Worm (Caenorhabditis elegans): ENCODE data around the gene C33F10.12.

The C33F10.12 gene

ce11 chrII:4855489-4855888 is 17.9 kb upstream of the C33F10.12 start:
- TF ChIP-seq lsy-2 (tag; optimal IDR thresholded peaks at IDR 0.05) (peak; percentile 2 to 24), sma-9 (GFP tag; optimal IDR thresholded peaks at IDR 0.05) (peak; percentile 49), sma-9 (tag; optimal IDR thresholded peaks at IDR 0.05) (no peak), egl-27 (tag; optimal IDR thresholded peaks at IDR 0.05) (no peak), lin-39 (tag; optimal IDR thresholded peaks at IDR 0.05) (no peak), C34F6.9 (tag; optimal IDR thresholded peaks at IDR 0.05) (peak; percentile 15), lin-13 (GFP tag; optimal IDR thresholded peaks at IDR 0.05) (no peak), nhr-23 (tag; optimal IDR thresholded peaks at IDR 0.05) (no peak), nhr-129 (tag; optimal IDR thresholded peaks at IDR 0.05) (no peak)

- peak; percentile 39 for TF ChIP-seq C34F6.9 (tag; optimal IDR thresholded peaks at IDR 0.05)
- no peak for TF ChIP-seq ztf-11 (tag; optimal IDR thresholded peaks at IDR 0.05)
- TF ChIP-seq sem-4 (tag; optimal IDR thresholded peaks at IDR 0.05): no peak
- TF ChIP-seq unc-55 (GFP tag; optimal IDR thresholded peaks at IDR 0.05): peak; percentile 35
- no peak for TF ChIP-seq F13H6.1 (tag; optimal IDR thresholded peaks at IDR 0.05)
- TF ChIP-seq nhr-21 (tag; optimal IDR thresholded peaks at IDR 0.05): no peak
- no peak for TF ChIP-seq lsy-2 (tag; optimal IDR thresholded peaks at IDR 0.05)
Measured at ce11 chrII:4854761-4855160, 17.2 kb upstream of the C33F10.12 start.

ce11 chrII:4851594-4852106 is 14.1 kb upstream of the C33F10.12 start, which contains the start of gene dnj-9:
Gene dnj-9, plus strand, starts transcription at chrII:4852056.
- peak; percentile 93 for TF ChIP-seq mab-5 (tag; optimal IDR thresholded peaks at IDR 0.05)
- TF ChIP-seq nhr-12 (tag; optimal IDR thresholded peaks at IDR 0.05): peak; percentile 60
- TF ChIP-seq unc-55 (GFP tag; optimal IDR thresholded peaks at IDR 0.05): peak; percentile 98
- TF ChIP-seq nhr-21 (tag; optimal IDR thresholded peaks at IDR 0.05): peak; percentile 93
- TF ChIP-seq ztf-4 (tag; optimal IDR thresholded peaks at IDR 0.05): peak; percentile 91
- peak; percentile 78 for TF ChIP-seq R02D3.7 (tag; optimal IDR thresholded peaks at IDR 0.05)
- TF ChIP-seq mdl-1 (tag; optimal IDR thresholded peaks at IDR 0.05): peak in 1 of 2 experiments; percentile 62
- peak; percentile 63 for TF ChIP-seq dmd-4 (tag; optimal IDR thresholded peaks at IDR 0.05)
- TF ChIP-seq skn-1 (tag; optimal IDR thresholded peaks at IDR 0.05): peak; percentile 58
- no peak for TF ChIP-seq nhr-23 (tag; optimal IDR thresholded peaks at IDR 0.05)
- peak; percentile 87 for TF ChIP-seq nhr-129 (tag; optimal IDR thresholded peaks at IDR 0.05)
- peak; percentile 98 for TF ChIP-seq sma-9 (GFP tag; optimal IDR thresholded peaks at IDR 0.05)
- no peak for TF ChIP-seq sma-9 (tag; optimal IDR thresholded peaks at IDR 0.05)
- TF ChIP-seq elt-1 (tag; optimal IDR thresholded peaks at IDR 0.05): no peak
- no peak for TF ChIP-seq peb-1 (tag; optimal IDR thresholded peaks at IDR 0.05)
- TF ChIP-seq fos-1 (tag; optimal IDR thresholded peaks at IDR 0.05): peak; percentile 77
- peak; percentile 90 for TF ChIP-seq lin-11 (tag; optimal IDR thresholded peaks at IDR 0.05)
- TF ChIP-seq ztf-1 (GFP tag; conservative IDR thresholded peaks at IDR 0.05): no peak
- TF ChIP-seq nhr-11 (tag; optimal IDR thresholded peaks at IDR 0.05): no peak
- TF ChIP-seq ceh-82 (tag; optimal IDR thresholded peaks at IDR 0.05): peak; percentile 43
- TF ChIP-seq Y55F3AM.14 (GFP tag; optimal IDR thresholded peaks at IDR 0.05): no peak
- peak; percentile 95 to 96 for TF ChIP-seq lsy-2 (tag; optimal IDR thresholded peaks at IDR 0.05)
- TF ChIP-seq mbf-1 (tag; optimal IDR thresholded peaks at IDR 0.05): no peak
- TF ChIP-seq C34F6.9 (tag; optimal IDR thresholded peaks at IDR 0.05): peak; percentile 98
- TF ChIP-seq ceh-16 (tag; optimal IDR thresholded peaks at IDR 0.05): peak; percentile 6
- TF ChIP-seq ztf-11 (tag; optimal IDR thresholded peaks at IDR 0.05): no peak
- TF ChIP-seq nhr-237 (tag; optimal IDR thresholded peaks at IDR 0.05): peak; percentile 45
- peak; percentile 97 for TF ChIP-seq nhr-25 (tag; optimal IDR thresholded peaks at IDR 0.05)
- TF ChIP-seq nhr-6 (tag; optimal IDR thresholded peaks at IDR 0.05): peak; percentile 89
- TF ChIP-seq lin-39 (tag; optimal IDR thresholded peaks at IDR 0.05): no peak
- peak; percentile 96 for TF ChIP-seq sma-3 (GFP tag; optimal IDR thresholded peaks at IDR 0.05)
- TF ChIP-seq ZK546.5 (tag; optimal IDR thresholded peaks at IDR 0.05): peak; percentile 68
- peak; percentile 96 for TF ChIP-seq F13H6.1 (tag; optimal IDR thresholded peaks at IDR 0.05)
- TF ChIP-seq aly-2 (tag; optimal IDR thresholded peaks at IDR 0.05): no peak
- peak; percentile 63 for TF ChIP-seq unc-62 (GFP tag; optimal IDR thresholded peaks at IDR 0.05)
- peak; percentile 79 for TF ChIP-seq nhr-77 (tag; optimal IDR thresholded peaks at IDR 0.05)
- peak; percentile 95 for TF ChIP-seq lin-13 (GFP tag; optimal IDR thresholded peaks at IDR 0.05)
- TF ChIP-seq unc-39 (tag; optimal IDR thresholded peaks at IDR 0.05): no peak
- TF ChIP-seq elt-3 (tag; optimal IDR thresholded peaks at IDR 0.05): no peak
- peak; percentile 77 for TF ChIP-seq ama-1 (optimal IDR thresholded peaks at IDR 0.05)
- TF ChIP-seq blmp-1 (tag; optimal IDR thresholded peaks at IDR 0.05; ENCODE audit: insufficient read depth): peak; percentile 77
- TF ChIP-seq egl-27 (tag; optimal IDR thresholded peaks at IDR 0.05): peak; percentile 94
- TF ChIP-seq nhr-10 (tag; optimal IDR thresholded peaks at IDR 0.05): peak; percentile 91
- TF ChIP-seq zag-1 (tag; optimal IDR thresholded peaks at IDR 0.05): peak; percentile 85
- TF ChIP-seq sem-4 (tag; optimal IDR thresholded peaks at IDR 0.05): peak; percentile 95
- peak; percentile 96 for TF ChIP-seq crh-2 (tag; optimal IDR thresholded peaks at IDR 0.05)
- peak; percentile 38 for TF ChIP-seq alr-1 (tag; optimal IDR thresholded peaks at IDR 0.05)
- peak; percentile 100 for TF ChIP-seq gmeb-1 (tag; optimal IDR thresholded peaks at IDR 0.05)

Measured in whole organism, L2 larva.